Fruit fly (Drosophila melanogaster) whole organism, embryonic: ENCODE measurements around the gene CG17744.

Experiments used
- B-H1 ChIP-seq: fragments of 200-800 bp; sonication (Bioruptor generic); IDR thresholded peaks from 3 replicates; pipeline ENCODE4 v1.3.6; 2022; ENCODE audit warnings: missing biosample characterization, missing genetic modification characterization
- Bteb2 ChIP-seq: fragments of 200-800 bp; sonication (Bioruptor generic); optimal IDR thresholded peaks from 2 replicates; lab custom pipeline; 2016; ENCODE audit warnings: missing biosample characterization, missing genetic modification characterization
- CG11696 ChIP-seq: fragments of 200-800 bp; sonication (Bioruptor generic); IDR thresholded peaks from 2 replicates; pipeline ENCODE4 v1.3.6; 2022; ENCODE audit warnings: missing biosample characterization, missing genetic modification characterization
- CG15479 ChIP-seq: fragments of 200-800 bp; sonication (Bioruptor generic); optimal IDR thresholded peaks from 3 replicates; lab custom pipeline; 2019; ENCODE audit warnings: missing biosample characterization, mild to moderate bottlenecking, missing genetic modification characterization, moderate library complexity
- CG15514 ChIP-seq: fragments of 200-800 bp; sonication (Bioruptor generic); optimal IDR thresholded peaks from 3 replicates; lab custom pipeline; 2017; ENCODE audit warnings: missing biosample characterization, missing genetic modification characterization, mild to moderate bottlenecking, moderate library complexity, missing genetic modification reagents
- CG15601 ChIP-seq: fragments of 200-800 bp; sonication (Bioruptor generic); optimal IDR thresholded peaks from 3 replicates; lab custom pipeline; 2019; ENCODE audit warnings: missing biosample characterization, mild to moderate bottlenecking, missing genetic modification characterization, moderate library complexity
- CG15696 ChIP-seq: fragments of 200-800 bp; sonication (Bioruptor generic); optimal IDR thresholded peaks from 2 replicates; lab custom pipeline; 2019; ENCODE audit warnings: missing biosample characterization, mild to moderate bottlenecking, missing genetic modification characterization, moderate library complexity
- CG16863 ChIP-seq: fragments of 200-800 bp; sonication (Bioruptor generic); optimal IDR thresholded peaks from 3 replicates; lab custom pipeline; 2016; ENCODE audit warnings: missing biosample characterization, missing genetic modification characterization
- CG17186 ChIP-seq: fragments of 200-800 bp; sonication (Bioruptor generic); optimal IDR thresholded peaks from 3 replicates; lab custom pipeline; 2017; ENCODE audit warnings: missing biosample characterization, missing genetic modification reagents, missing genetic modification characterization
- CG17568 ChIP-seq: fragments of 200-800 bp; sonication (Bioruptor generic); optimal IDR thresholded peaks from 2 replicates; lab custom pipeline; 2018; ENCODE audit warnings: missing biosample characterization, mild to moderate bottlenecking, missing genetic modification characterization, moderate library complexity
- CG17802 ChIP-seq: fragments of 200-800 bp; sonication (Bioruptor generic); optimal IDR thresholded peaks from 2 replicates; lab custom pipeline; 2018; ENCODE audit warnings: missing biosample characterization, mild to moderate bottlenecking, missing genetic modification characterization, moderate library complexity
- CG17912 ChIP-seq: fragments of 200-800 bp; sonication (Bioruptor generic); optimal IDR thresholded peaks from 2 replicates; lab custom pipeline; 2018; ENCODE audit warnings: missing biosample characterization, mild to moderate bottlenecking, missing genetic modification characterization
- CG18619 ChIP-seq: fragments of 200-800 bp; sonication (Bioruptor generic); optimal IDR thresholded peaks from 3 replicates; lab custom pipeline; 2017; ENCODE audit warnings: missing biosample characterization, mild to moderate bottlenecking, missing genetic modification characterization
- CG2678 ChIP-seq: fragments of 200-800 bp; sonication (Bioruptor generic); optimal IDR thresholded peaks from 3 replicates; lab custom pipeline; 2019; ENCODE audit warnings: missing biosample characterization, mild to moderate bottlenecking, missing genetic modification characterization, moderate library complexity
- CG30020 ChIP-seq: fragments of 200-800 bp; optimal IDR thresholded peaks from 2 replicates; lab custom pipeline; 2019; ENCODE audit warnings: missing biosample characterization, mild to moderate bottlenecking, missing genetic modification characterization, moderate library complexity
- CG30431 ChIP-seq: fragments of 200-800 bp; sonication (Bioruptor generic); optimal IDR thresholded peaks from 2 replicates; lab custom pipeline; 2017; ENCODE audit warnings: missing biosample characterization, missing genetic modification characterization
- CG3163 ChIP-seq: fragments of 200-800 bp; sonication (Bioruptor generic); optimal IDR thresholded peaks from 3 replicates; lab custom pipeline; 2016; ENCODE audit warnings: missing biosample characterization, missing genetic modification characterization
- CG3281 ChIP-seq: fragments of 200-800 bp; sonication (Bioruptor generic); optimal IDR thresholded peaks from 3 replicates; lab custom pipeline; 2017; ENCODE audit warnings: missing biosample characterization, mild to moderate bottlenecking, missing genetic modification characterization
- CG3838 ChIP-seq: fragments of 200-800 bp; sonication (Bioruptor generic); optimal IDR thresholded peaks from 3 replicates; lab custom pipeline; 2016; ENCODE audit warnings: missing biosample characterization, missing genetic modification characterization
- CG6272 ChIP-seq: fragments of 200-800 bp; sonication (Bioruptor generic); IDR thresholded peaks from 2 replicates; pipeline ENCODE4 v1.3.6; 2022; ENCODE audit warnings: missing biosample characterization, missing genetic modification characterization
- CG6765 ChIP-seq: fragments of 200-800 bp; sonication (Bioruptor generic); optimal IDR thresholded peaks from 3 replicates; lab custom pipeline; 2017; ENCODE audit warnings: missing biosample characterization, mild to moderate bottlenecking, missing genetic modification characterization
- CG6854 ChIP-seq: fragments of 200-800 bp; sonication (Bioruptor generic); optimal IDR thresholded peaks from 3 replicates; lab custom pipeline; 2017; ENCODE audit warnings: missing biosample characterization, mild to moderate bottlenecking, missing genetic modification characterization
- CG7987 ChIP-seq: fragments of 200-800 bp; sonication (Bioruptor generic); optimal IDR thresholded peaks from 2 replicates; lab custom pipeline; 2018; ENCODE audit warnings: missing biosample characterization, mild to moderate bottlenecking, missing genetic modification characterization, moderate library complexity
- CG8089 ChIP-seq: fragments of 200-800 bp; sonication (Bioruptor generic); optimal IDR thresholded peaks from 3 replicates; lab custom pipeline; 2016; ENCODE audit warnings: missing biosample characterization, missing genetic modification characterization
- CG9876 ChIP-seq: fragments of 200-800 bp; sonication (Bioruptor generic); optimal IDR thresholded peaks from 2 replicates; lab custom pipeline; 2016; ENCODE audit warnings: missing biosample characterization, missing genetic modification characterization
- CHES-1-like ChIP-seq: fragments of 200-800 bp; sonication (Bioruptor generic); optimal IDR thresholded peaks from 2 replicates; lab custom pipeline; 2016; ENCODE audit warnings: missing biosample characterization, missing genetic modification characterization
- Dp ChIP-seq: fragments of 200-800 bp; sonication (Bioruptor generic); optimal IDR thresholded peaks from 2 replicates; lab custom pipeline; 2018; ENCODE audit warnings: missing biosample characterization, mild to moderate bottlenecking, missing genetic modification characterization, moderate library complexity
- ERR ChIP-seq: fragments of 200-800 bp; sonication (Bioruptor generic); optimal IDR thresholded peaks from 2 replicates; lab custom pipeline; 2016; ENCODE audit warnings: missing biosample characterization, missing genetic modification characterization
- Elba2 ChIP-seq: fragments of 200-800 bp; sonication (Bioruptor generic); optimal IDR thresholded peaks from 3 replicates; lab custom pipeline; 2016; ENCODE audit warnings: missing biosample characterization, missing genetic modification characterization
- Fer3 ChIP-seq: fragments of 200-800 bp; sonication (Bioruptor generic); optimal IDR thresholded peaks from 2 replicates; lab custom pipeline; 2018; ENCODE audit warnings: missing biosample characterization, mild to moderate bottlenecking, missing genetic modification characterization, moderate library complexity
- Gug ChIP-seq: fragments of 200-800 bp; sonication (Bioruptor generic); IDR thresholded peaks from 4 replicates; pipeline ENCODE4 v1.3.6; 2022; ENCODE audit warnings: missing biosample characterization, missing genetic modification characterization
- HmgZ ChIP-seq: fragments of 200-800 bp; sonication (Bioruptor generic); optimal IDR thresholded peaks from 2 replicates; lab custom pipeline; 2018; ENCODE audit warnings: missing biosample characterization, mild to moderate bottlenecking, missing genetic modification characterization
- Nf-YA ChIP-seq: fragments of 200-800 bp; sonication (Bioruptor generic); IDR thresholded peaks from 2 replicates; pipeline ENCODE4 v1.3.6; 2022; ENCODE audit warnings: missing biosample characterization, missing genetic modification characterization
- Oaz ChIP-seq: fragments of 200-800 bp; sonication (Bioruptor generic); IDR thresholded peaks from 2 replicates; pipeline ENCODE4 v1.3.6; 2022; ENCODE audit warnings: missing biosample characterization, missing genetic modification characterization
- Scr ChIP-seq: fragments of 200-800 bp; sonication (Bioruptor generic); IDR thresholded peaks from 2 replicates; pipeline ENCODE4 v1.3.6; 2022; ENCODE audit warnings: missing biosample characterization, missing genetic modification characterization; ENCODE audit not compliant: partially characterized antibody
- ab ChIP-seq: fragments of 200-800 bp; sonication (Bioruptor generic); optimal IDR thresholded peaks from 2 replicates; lab custom pipeline; 2016; ENCODE audit warnings: missing biosample characterization, missing genetic modification characterization
- bbx ChIP-seq: fragments of 200-800 bp; sonication (Bioruptor generic); IDR thresholded peaks from 2 replicates; pipeline ENCODE4 v1.3.6; 2022; ENCODE audit warnings: missing biosample characterization, missing genetic modification characterization; ENCODE audit not compliant: partially characterized antibody
- cwo ChIP-seq: fragments of 200-800 bp; sonication (Bioruptor generic); optimal IDR thresholded peaks from 3 replicates; lab custom pipeline; 2017; ENCODE audit warnings: missing biosample characterization, missing genetic modification characterization, mild to moderate bottlenecking, moderate library complexity, missing genetic modification reagents
- dpn ChIP-seq, 2 experiments: fragments of 200-800 bp; sonication (Bioruptor generic); optimal IDR thresholded peaks; 3 replicates each; lab custom pipeline; 2016; ENCODE audit warnings: missing biosample characterization in 2 of 2, missing genetic modification characterization in 2 of 2
- eyg ChIP-seq: fragments of 200-800 bp; sonication (Bioruptor generic); optimal IDR thresholded peaks from 3 replicates; lab custom pipeline; 2016; ENCODE audit warnings: missing biosample characterization, missing genetic modification characterization
- fd96Cb ChIP-seq: fragments of 200-800 bp; sonication (Bioruptor generic); optimal IDR thresholded peaks from 2 replicates; lab custom pipeline; 2018; ENCODE audit warnings: missing biosample characterization, mild to moderate bottlenecking, missing genetic modification characterization, moderate library complexity
- ftz-f1 ChIP-seq: fragments of 200-800 bp; sonication (Bioruptor generic); optimal IDR thresholded peaks from 2 replicates; lab custom pipeline; 2016; ENCODE audit warnings: missing biosample characterization, missing genetic modification characterization
- gcm2 ChIP-seq: fragments of 200-800 bp; sonication (Bioruptor generic); optimal IDR thresholded peaks from 2 replicates; lab custom pipeline; 2016; ENCODE audit warnings: missing biosample characterization, missing genetic modification characterization
- gem ChIP-seq: fragments of 200-800 bp; sonication (Bioruptor generic); optimal IDR thresholded peaks from 2 replicates; lab custom pipeline; 2019; ENCODE audit warnings: missing biosample characterization, mild to moderate bottlenecking, missing genetic modification characterization, moderate library complexity
- grn ChIP-seq: fragments of 200-800 bp; sonication (Bioruptor generic); optimal IDR thresholded peaks from 3 replicates; lab custom pipeline; 2017; ENCODE audit warnings: missing biosample characterization, missing genetic modification characterization
- h ChIP-seq: fragments of >200 bp; optimal IDR thresholded peaks from 2 replicates; lab custom pipeline; 2017
- ind ChIP-seq: fragments of 200-800 bp; sonication (Bioruptor generic); optimal IDR thresholded peaks from 3 replicates; lab custom pipeline; 2016; ENCODE audit warnings: missing biosample characterization, missing genetic modification characterization
- peb ChIP-seq: fragments of 200-800 bp; sonication (Bioruptor generic); IDR thresholded peaks from 2 replicates; pipeline ENCODE4 v1.3.6; 2022; ENCODE audit warnings: missing biosample characterization, missing genetic modification characterization
- pzg ChIP-seq: fragments of 200-800 bp; sonication (Bioruptor generic); optimal IDR thresholded peaks from 3 replicates; lab custom pipeline; 2018; ENCODE audit warnings: missing biosample characterization, mild to moderate bottlenecking, missing genetic modification characterization, moderate library complexity
- repo ChIP-seq: fragments of 200-800 bp; sonication (Bioruptor generic); optimal IDR thresholded peaks from 2 replicates; lab custom pipeline; 2016; ENCODE audit warnings: missing biosample characterization, missing genetic modification characterization
- stwl ChIP-seq: fragments of 200-800 bp; sonication (Bioruptor generic); optimal IDR thresholded peaks from 3 replicates; lab custom pipeline; 2018; ENCODE audit warnings: missing biosample characterization, mild to moderate bottlenecking, missing genetic modification characterization, moderate library complexity

Gene CG17744

dm6 chr3L:7008351-7008750, 18.2 kb downstream of the CG17744 start (continued):
- TF ChIP-seq ind (GFP tag; lab: Kevin White, UChicago), result peak; percentile 77
- TF ChIP-seq Nf-YA (GFP tag; lab: Robert Waterston, UW), result peak; percentile 58
- TF ChIP-seq CG9876 (GFP tag; lab: Kevin White, UChicago), result no peak
- no peak for TF ChIP-seq bbx (GFP tag; lab: Robert Waterston, UW)
- TF ChIP-seq h (lab: Kevin White, UChicago), result no peak
- no peak for TF ChIP-seq CHES-1-like
- no peak for TF ChIP-seq grn (GFP tag; lab: Kevin White, UChicago)
- peak; percentile 96 for TF ChIP-seq CG2678 (tag; lab: Kevin White, UChicago)
- no peak for TF ChIP-seq CG6272 (GFP tag; lab: Robert Waterston, UW)
- no peak for TF ChIP-seq stwl
- TF ChIP-seq CG15514, result peak; percentile 54
- TF ChIP-seq ftz-f1 (GFP tag; lab: Kevin White, UChicago), result no peak
- TF ChIP-seq CG6765 (GFP tag; lab: Kevin White, UChicago), result peak; percentile 78
- no peak for TF ChIP-seq Dp (GFP tag; lab: Kevin White, UChicago)
- TF ChIP-seq CG15696 (tag; lab: Kevin White, UChicago), result peak; percentile 65
- TF ChIP-seq dpn (GFP tag; optimal IDR thresholded peaks at IDR 0.05; lab: Kevin White, UChicago), result peak; percentile 61 to 75
- peak; percentile 30 for TF ChIP-seq repo
- peak; percentile 92 for TF ChIP-seq fd96Cb (tag; lab: Kevin White, UChicago)
- peak; percentile 45 for TF ChIP-seq CG3838 (GFP tag; lab: Kevin White, UChicago)
- peak; percentile 32 for TF ChIP-seq CG17802 (tag; lab: Kevin White, UChicago)
- TF ChIP-seq Elba2, result no peak
- peak; percentile 58 for TF ChIP-seq HmgZ (tag; lab: Kevin White, UChicago)
- TF ChIP-seq CG15479 (GFP tag; lab: Kevin White, UChicago), result no peak
- TF ChIP-seq CG17568 (GFP tag; lab: Kevin White, UChicago), result peak; percentile 58
- peak; percentile 50; the same call in 2 of the 3 replicates for TF ChIP-seq B-H1 (GFP tag; lab: Robert Waterston, UW)
- TF ChIP-seq Gug, result 0 out of 4 replicates have a peak, but pooled peaks have one; percentile 6
- no peak for TF ChIP-seq pzg (GFP tag; lab: Kevin White, UChicago)
- TF ChIP-seq CG15601, result peak; percentile 89
- peak; percentile 83 for TF ChIP-seq Fer3
- TF ChIP-seq cwo (GFP tag; lab: Kevin White, UChicago), result peak; percentile 81
- TF ChIP-seq CG7987 (GFP tag; lab: Kevin White, UChicago), result no peak
- TF ChIP-seq peb (GFP tag; lab: Robert Waterston, UW), result peak; percentile 52
- peak; percentile 83 for TF ChIP-seq CG3281
- TF ChIP-seq Oaz (GFP tag; lab: Robert Waterston, UW), result peak; percentile 61
- TF ChIP-seq ab (GFP tag; lab: Kevin White, UChicago), result no peak
- TF ChIP-seq CG16863, result peak; percentile 51
- TF ChIP-seq CG8089 (GFP tag; lab: Kevin White, UChicago), result peak; percentile 18
- TF ChIP-seq CG30020 (tag; lab: Kevin White, UChicago), result no peak
- TF ChIP-seq CG6854 (GFP tag; lab: Kevin White, UChicago), result peak; percentile 78
- peak; percentile 42 for TF ChIP-seq eyg
- TF ChIP-seq CG17912, result no peak
- TF ChIP-seq CG30431, result peak; percentile 24
- TF ChIP-seq gcm2 (GFP tag; lab: Kevin White, UChicago), result peak; percentile 52
- TF ChIP-seq CG3163 (GFP tag; lab: Kevin White, UChicago), result no peak
- no peak for TF ChIP-seq CG17186 (GFP tag; lab: Kevin White, UChicago)
- TF ChIP-seq ERR (GFP tag; lab: Kevin White, UChicago), result no peak
- TF ChIP-seq CG11696 (GFP tag; lab: Robert Waterston, UW), result no peak
- TF ChIP-seq Bteb2, result peak; percentile 65
- peak; percentile 79 for TF ChIP-seq CG18619 (GFP tag; lab: Kevin White, UChicago)
- peak; percentile 93 for TF ChIP-seq gem (tag; lab: Kevin White, UChicago)
- TF ChIP-seq Scr (GFP tag; lab: Robert Waterston, UW), result no peak
